Worm (Caenorhabditis elegans): ENCODE data around the gene srx-96.

The srx-96 gene

ce11 chrV:13686513-13686912 lies 24.6 kb upstream of the srx-96 start:
- no peak for TF ChIP-seq T22C8.4 (GFP tag; IDR thresholded peaks at IDR 0.05)
- TF ChIP-seq ztf-23 (GFP tag; IDR thresholded peaks at IDR 0.05), result no peak
- TF ChIP-seq tab-1 (GFP tag; IDR thresholded peaks at IDR 0.05), result no peak
- no peak for TF ChIP-seq flt-1 (GFP tag; IDR thresholded peaks at IDR 0.05)
- no peak for TF ChIP-seq ztf-29 (GFP tag; IDR thresholded peaks at IDR 0.05)
- no peak for TF ChIP-seq ref-1 (GFP tag; conservative IDR thresholded peaks at IDR 0.05)
- TF ChIP-seq cog-1 (tag; optimal IDR thresholded peaks at IDR 0.05), result no peak
- TF ChIP-seq klf-2 (GFP tag; conservative IDR thresholded peaks at IDR 0.05), result no peak
- TF ChIP-seq med-1 (GFP tag; optimal IDR thresholded peaks at IDR 0.05; ENCODE audit: insufficient read depth), result no peak

DNA sequence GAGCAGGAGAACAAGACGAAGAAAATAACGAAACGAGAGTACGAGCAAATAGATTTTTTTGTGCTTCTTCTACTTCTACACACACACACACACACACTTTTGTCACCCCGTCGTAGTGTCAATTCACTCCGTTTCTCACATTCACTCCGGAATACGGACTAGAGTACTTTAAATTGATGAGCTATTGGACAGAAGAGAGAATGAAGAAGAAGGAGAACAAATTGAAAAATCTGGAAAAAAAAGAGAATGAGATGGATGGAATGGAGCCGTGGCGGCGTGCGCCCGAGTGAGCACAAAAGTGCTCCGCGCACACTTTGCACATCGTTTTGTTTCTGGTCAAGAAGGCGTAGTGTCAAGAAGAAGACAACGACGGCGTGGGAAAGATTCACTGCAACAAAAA lies 23.7 kb upstream of the srx-96 start:
- TF ChIP-seq ztf-29 (GFP tag; IDR thresholded peaks at IDR 0.05) (no peak), ref-1 (GFP tag; conservative IDR thresholded peaks at IDR 0.05) (no peak), flt-1 (GFP tag; IDR thresholded peaks at IDR 0.05) (no peak), tab-1 (GFP tag; IDR thresholded peaks at IDR 0.05) (no peak), med-1 (GFP tag; optimal IDR thresholded peaks at IDR 0.05; ENCODE audit: insufficient read depth) (no peak), ztf-23 (GFP tag; IDR thresholded peaks at IDR 0.05) (no peak), T22C8.4 (GFP tag; IDR thresholded peaks at IDR 0.05) (no peak), klf-2 (GFP tag; conservative IDR thresholded peaks at IDR 0.05) (no peak), cog-1 (tag; optimal IDR thresholded peaks at IDR 0.05) (no peak)

ce11 chrV:13689592-13689991 lies 21.6 kb upstream of the srx-96 start, which contains the start of gene T01D3.1:
Gene T01D3.1 (plus strand): TSS chrV:13689892.
- TF ChIP-seq tab-1 (GFP tag; IDR thresholded peaks at IDR 0.05) (no peak), flt-1 (GFP tag; IDR thresholded peaks at IDR 0.05) (no peak), klf-2 (GFP tag; conservative IDR thresholded peaks at IDR 0.05) (no peak), ref-1 (GFP tag; conservative IDR thresholded peaks at IDR 0.05) (no peak), med-1 (GFP tag; optimal IDR thresholded peaks at IDR 0.05; ENCODE audit: insufficient read depth) (no peak), T22C8.4 (GFP tag; IDR thresholded peaks at IDR 0.05) (no peak), ztf-23 (GFP tag; IDR thresholded peaks at IDR 0.05) (no peak), cog-1 (tag; optimal IDR thresholded peaks at IDR 0.05) (no peak), ztf-29 (GFP tag; IDR thresholded peaks at IDR 0.05) (no peak)

- TF ChIP-seq ztf-23 (GFP tag; IDR thresholded peaks at IDR 0.05), result no peak
- TF ChIP-seq T22C8.4 (GFP tag; IDR thresholded peaks at IDR 0.05), result no peak
- no peak for TF ChIP-seq med-1 (GFP tag; optimal IDR thresholded peaks at IDR 0.05; ENCODE audit: insufficient read depth)
- no peak for TF ChIP-seq klf-2 (GFP tag; conservative IDR thresholded peaks at IDR 0.05)
- TF ChIP-seq tab-1 (GFP tag; IDR thresholded peaks at IDR 0.05), result no peak
- TF ChIP-seq flt-1 (GFP tag; IDR thresholded peaks at IDR 0.05), result no peak
- TF ChIP-seq cog-1 (tag; optimal IDR thresholded peaks at IDR 0.05), result no peak
- no peak for TF ChIP-seq ztf-29 (GFP tag; IDR thresholded peaks at IDR 0.05)
- TF ChIP-seq ref-1 (GFP tag; conservative IDR thresholded peaks at IDR 0.05), result no peak
Measured at ce11 chrV:13690276-13690675, 20.9 kb upstream of the srx-96 start.

ce11 chrV:13694103-13694502 lies 17.1 kb upstream of the srx-96 start:
- TF ChIP-seq ref-1 (GFP tag; conservative IDR thresholded peaks at IDR 0.05) (no peak), T22C8.4 (GFP tag; IDR thresholded peaks at IDR 0.05) (no peak), tab-1 (GFP tag; IDR thresholded peaks at IDR 0.05) (no peak), cog-1 (tag; optimal IDR thresholded peaks at IDR 0.05) (no peak), ztf-29 (GFP tag; IDR thresholded peaks at IDR 0.05) (no peak), ztf-23 (GFP tag; IDR thresholded peaks at IDR 0.05) (no peak), flt-1 (GFP tag; IDR thresholded peaks at IDR 0.05) (no peak)

ce11 chrV:13703960-13704359 lies 7.2 kb upstream of the srx-96 start, which contains the start of gene T01D3.3:
Gene T01D3.3 (plus strand): TSS chrV:13704271.
- TF ChIP-seq tab-1 (GFP tag; IDR thresholded peaks at IDR 0.05), result no peak

- TF ChIP-seq ztf-29 (GFP tag; IDR thresholded peaks at IDR 0.05) (no peak), med-1 (GFP tag; optimal IDR thresholded peaks at IDR 0.05; ENCODE audit: insufficient read depth) (no peak)
Measured at ce11 chrV:13707295-13707694, 3.9 kb upstream of the srx-96 start, which contains the start of gene hlh-34. Gene hlh-34 (minus strand): TSS chrV:13707395.

- peak; percentile 77; the same call in 1 of the 2 replicates for TF ChIP-seq ztf-23 (GFP tag; IDR thresholded peaks at IDR 0.05)
- TF ChIP-seq med-1 (GFP tag; optimal IDR thresholded peaks at IDR 0.05; ENCODE audit: insufficient read depth), result no peak
- peak; percentile 70 for TF ChIP-seq cog-1 (tag; optimal IDR thresholded peaks at IDR 0.05)
- no peak for TF ChIP-seq ztf-29 (GFP tag; IDR thresholded peaks at IDR 0.05)
- 0 out of 2 replicates have a peak, but pooled peaks have one; percentile 33 for TF ChIP-seq T22C8.4 (GFP tag; IDR thresholded peaks at IDR 0.05)
- TF ChIP-seq flt-1 (GFP tag; IDR thresholded peaks at IDR 0.05), result no peak; the same call in 1 of the 2 replicates
- no peak for TF ChIP-seq ref-1 (GFP tag; conservative IDR thresholded peaks at IDR 0.05)
- 0 out of 2 replicates have a peak, but pooled peaks have one; percentile 68 for TF ChIP-seq klf-2 (GFP tag; conservative IDR thresholded peaks at IDR 0.05)
- no peak for TF ChIP-seq tab-1 (GFP tag; IDR thresholded peaks at IDR 0.05)
Measured at ce11 chrV:13715223-13715686, 4.1 kb downstream of the srx-96 start, which contains the start of gene zipt-9. Gene zipt-9 (minus strand): TSS chrV:13715273.

- TF ChIP-seq ref-1 (GFP tag; conservative IDR thresholded peaks at IDR 0.05) (no peak), cog-1 (tag; optimal IDR thresholded peaks at IDR 0.05) (no peak), klf-2 (GFP tag; conservative IDR thresholded peaks at IDR 0.05) (no peak)
Measured at ce11 chrV:13716531-13716930, 5.4 kb downstream of the srx-96 start, which contains the start of gene T01D3.6. Gene T01D3.6 (plus strand): TSS chrV:13716824.

ce11 chrV:13724781-13725180 lies 13.6 kb downstream of the srx-96 start, which contains the start of gene F35E12.2:
Gene F35E12.2 (minus strand): TSS chrV:13724881.
- TF ChIP-seq ref-1 (GFP tag; conservative IDR thresholded peaks at IDR 0.05) (no peak), cog-1 (tag; optimal IDR thresholded peaks at IDR 0.05) (no peak), ztf-23 (GFP tag; IDR thresholded peaks at IDR 0.05) (no peak), tab-1 (GFP tag; IDR thresholded peaks at IDR 0.05) (no peak), med-1 (GFP tag; optimal IDR thresholded peaks at IDR 0.05; ENCODE audit: insufficient read depth) (no peak), klf-2 (GFP tag; conservative IDR thresholded peaks at IDR 0.05) (no peak), flt-1 (GFP tag; IDR thresholded peaks at IDR 0.05) (no peak)
